Worm (Caenorhabditis elegans) whole organism, young adult: ENCODE measurements around the gene kin-20.

Experiments
- B0019.2 ChIP-seq: fragments of 200-800 bp; sonication (Bioruptor generic); conservative IDR thresholded peaks from 2 replicates; pipeline ENCODE4 v1.3.6; 2022; ENCODE audit warnings: missing genetic modification reagents, missing genetic modification characterization, missing compliant biosample characterization
- B0035.1 ChIP-seq: sonication (generic microtip); optimal IDR thresholded peaks from 2 replicates; lab custom pipeline; 2016; ENCODE audit warnings: missing genetic modification characterization, mild to moderate bottlenecking, missing compliant biosample characterization, missing genotype, missing genetic modification reagents
- C17E4.6 ChIP-seq: fragments of 200-800 bp; sonication (Bioruptor generic); IDR thresholded peaks from 2 replicates; pipeline ENCODE4 v1.3.6; 2022; ENCODE audit warnings: missing genetic modification reagents, missing genetic modification characterization, missing compliant biosample characterization
- D2030.7 ChIP-seq: fragments of 200-800 bp; sonication (Bioruptor generic); IDR thresholded peaks from 2 replicates; pipeline ENCODE4 v1.3.6; 2022; ENCODE audit warnings: missing genetic modification reagents, missing genetic modification characterization, missing compliant biosample characterization
- F39B2.1 ChIP-seq: fragments of 200-800 bp; sonication (Bioruptor generic); IDR thresholded peaks from 2 replicates; pipeline ENCODE4 v1.3.6; 2022; ENCODE audit warnings: missing genetic modification reagents, missing genetic modification characterization, missing compliant biosample characterization
- F49E8.2 ChIP-seq: sonication (generic microtip); optimal IDR thresholded peaks from 3 replicates; lab custom pipeline; 2017; ENCODE audit warnings: missing genetic modification characterization, mild to moderate bottlenecking, missing compliant biosample characterization, antibody characterized with exemption, moderate library complexity; ENCODE audit not compliant: insufficient read depth
- F52B5.7 ChIP-seq: sonication (generic microtip); optimal IDR thresholded peaks from 2 replicates; lab custom pipeline; 2016; ENCODE audit warnings: mild to moderate bottlenecking, missing genetic modification characterization, missing compliant biosample characterization
- Y53F4B.3 ChIP-seq: fragments of 200-800 bp; sonication (Bioruptor generic); IDR thresholded peaks from 2 replicates; pipeline ENCODE4 v1.3.6; 2022; ENCODE audit warnings: missing genetic modification reagents, missing genetic modification characterization, missing compliant biosample characterization
- Y56A3A.18 ChIP-seq: fragments of 200-800 bp; sonication (Bioruptor generic); IDR thresholded peaks from 2 replicates; pipeline ENCODE4 v1.3.6; 2022; ENCODE audit warnings: missing genetic modification reagents, missing genetic modification characterization, missing compliant biosample characterization
- Y67H2A.10 ChIP-seq: fragments of 200-800 bp; sonication (Bioruptor generic); conservative IDR thresholded peaks from 2 replicates; pipeline ENCODE4 v1.3.6; 2022; ENCODE audit warnings: missing genetic modification reagents, missing genetic modification characterization, missing compliant biosample characterization
- Y79H2A.3 ChIP-seq: fragments of 200-800 bp; sonication (Bioruptor generic); conservative IDR thresholded peaks from 2 replicates; pipeline ENCODE4 v1.3.6; 2022; ENCODE audit warnings: missing genetic modification reagents, missing genetic modification characterization, missing compliant biosample characterization
- athp-1 ChIP-seq: sonication (generic microtip); optimal IDR thresholded peaks from 2 replicates; lab custom pipeline; 2017; ENCODE audit warnings: mild to moderate bottlenecking, missing genetic modification characterization, missing compliant biosample characterization
- attf-3 ChIP-seq: fragments of 200-800 bp; sonication (Bioruptor generic); conservative IDR thresholded peaks from 2 replicates; pipeline ENCODE4 v1.3.6; 2022; ENCODE audit warnings: missing genetic modification reagents, missing genetic modification characterization, missing compliant biosample characterization
- ceh-58 ChIP-seq: fragments of 200-800 bp; sonication (Bioruptor generic); IDR thresholded peaks from 2 replicates; pipeline ENCODE4 v1.3.6; 2022; ENCODE audit warnings: missing genetic modification characterization, missing compliant biosample characterization
- ceh-79 ChIP-seq: sonication (generic microtip); optimal IDR thresholded peaks from 2 replicates; lab custom pipeline; 2017; ENCODE audit warnings: mild to moderate bottlenecking, missing genetic modification characterization, missing compliant biosample characterization
- chd-7 ChIP-seq: sonication (generic microtip); optimal IDR thresholded peaks from 2 replicates; lab custom pipeline; 2016; ENCODE audit warnings: mild to moderate bottlenecking, missing genetic modification characterization, moderate library complexity, missing compliant biosample characterization
- die-1 ChIP-seq: sonication (generic microtip); optimal IDR thresholded peaks from 2 replicates; lab custom pipeline; 2016; ENCODE audit warnings: missing genotype, mild to moderate bottlenecking, missing genetic modification characterization, missing compliant biosample characterization
- egl-18 ChIP-seq: fragments of 200-800 bp; sonication (Bioruptor generic); IDR thresholded peaks from 2 replicates; pipeline ENCODE4 v1.3.6; 2022; ENCODE audit warnings: missing genetic modification reagents, missing genetic modification characterization, missing compliant biosample characterization
- gei-17 ChIP-seq: fragments of 200-800 bp; sonication (Bioruptor generic); optimal IDR thresholded peaks from 2 replicates; lab custom pipeline; 2018; ENCODE audit warnings: mild to moderate bottlenecking, missing genetic modification characterization, missing compliant biosample characterization
- hlh-12 ChIP-seq: sonication (generic microtip); optimal IDR thresholded peaks from 2 replicates; lab custom pipeline; 2016; ENCODE audit warnings: missing genetic modification characterization, missing compliant biosample characterization
- hlh-26 ChIP-seq: fragments of 200-800 bp; sonication (Bioruptor generic); conservative IDR thresholded peaks from 2 replicates; pipeline ENCODE4 v1.3.6; 2022; ENCODE audit warnings: missing genetic modification reagents, missing genetic modification characterization, missing compliant biosample characterization
- hrde-1 ChIP-seq: sonication (generic microtip); optimal IDR thresholded peaks from 2 replicates; lab custom pipeline; 2016; ENCODE audit warnings: missing genetic modification characterization, mild to moderate bottlenecking, missing compliant biosample characterization, moderate library complexity, missing genotype, missing genetic modification reagents, borderline replicate concordance
- hsf-1 ChIP-seq: fragments of 200-800 bp; sonication (Bioruptor generic); IDR thresholded peaks from 2 replicates; pipeline ENCODE4 v1.3.6; 2022; ENCODE audit warnings: missing genetic modification reagents, missing genetic modification characterization, missing compliant biosample characterization
- madf-3 ChIP-seq: fragments of 200-800 bp; sonication (Bioruptor generic); IDR thresholded peaks from 2 replicates; pipeline ENCODE4 v1.3.6; 2022; ENCODE audit warnings: missing genetic modification reagents, missing genetic modification characterization, missing compliant biosample characterization
- mes-4 ChIP-seq: sonication (generic microtip); optimal IDR thresholded peaks from 2 replicates; lab custom pipeline; 2016; ENCODE audit warnings: missing genotype, missing genetic modification characterization, missing compliant biosample characterization
- nhr-120 ChIP-seq: fragments of 200-800 bp; sonication (Bioruptor generic); IDR thresholded peaks from 2 replicates; pipeline ENCODE4 v1.3.6; 2022; ENCODE audit warnings: missing genetic modification characterization, missing compliant biosample characterization
- nhr-179 ChIP-seq: sonication (generic microtip); optimal IDR thresholded peaks from 2 replicates; lab custom pipeline; 2016; ENCODE audit warnings: mild to moderate bottlenecking, missing genetic modification characterization, missing compliant biosample characterization
- nhr-80 ChIP-seq: sonication (generic microtip); optimal IDR thresholded peaks from 2 replicates; lab custom pipeline; 2016; ENCODE audit warnings: missing genetic modification characterization, missing compliant biosample characterization
- sdz-38 ChIP-seq: sonication (generic microtip); optimal IDR thresholded peaks from 2 replicates; lab custom pipeline; 2016; ENCODE audit warnings: missing genotype, missing genetic modification characterization, missing compliant biosample characterization
- sea-2 ChIP-seq: fragments of 200-800 bp; sonication (Bioruptor generic); IDR thresholded peaks from 2 replicates; pipeline ENCODE4 v1.3.6; 2022; ENCODE audit warnings: missing genetic modification characterization, missing compliant biosample characterization
- snpc-1.3 ChIP-seq: sonication (generic microtip); optimal IDR thresholded peaks from 2 replicates; lab custom pipeline; 2017; ENCODE audit warnings: missing genetic modification characterization, mild to moderate bottlenecking, missing compliant biosample characterization, antibody characterized with exemption, moderate library complexity, missing genotype, missing genetic modification reagents; ENCODE audit not compliant: insufficient read depth
- sptf-2 ChIP-seq: fragments of 200-800 bp; sonication (Bioruptor generic); optimal IDR thresholded peaks from 2 replicates; lab custom pipeline; 2018; ENCODE audit warnings: mild to moderate bottlenecking, missing genetic modification characterization, missing compliant biosample characterization
- xnd-1 ChIP-seq: sonication (generic microtip); optimal IDR thresholded peaks from 2 replicates; lab custom pipeline; 2016; ENCODE audit warnings: missing genotype, missing genetic modification reagents, missing genetic modification characterization, missing compliant biosample characterization
- zfh-2 ChIP-seq: fragments of 200-800 bp; sonication (Bioruptor generic); conservative IDR thresholded peaks from 2 replicates; pipeline ENCODE4 v1.3.6; 2022; ENCODE audit warnings: missing genetic modification reagents, missing genetic modification characterization, missing compliant biosample characterization
- zim-3 ChIP-seq: sonication (generic microtip); optimal IDR thresholded peaks from 2 replicates; lab custom pipeline; 2017; ENCODE audit warnings: mild to moderate bottlenecking, missing genetic modification characterization, moderate library complexity, missing compliant biosample characterization
- ztf-25 ChIP-seq: fragments of 200-800 bp; sonication (Bioruptor generic); IDR thresholded peaks from 2 replicates; pipeline ENCODE4 v1.3.6; 2022; ENCODE audit warnings: missing genetic modification reagents, missing genetic modification characterization, missing compliant biosample characterization
- ztf-3 ChIP-seq: fragments of 200-800 bp; sonication (Bioruptor generic); optimal IDR thresholded peaks from 2 replicates; lab custom pipeline; 2018; ENCODE audit warnings: mild to moderate bottlenecking, missing genetic modification characterization, missing compliant biosample characterization
- ztf-6 ChIP-seq: fragments of 200-800 bp; sonication (Bioruptor generic); IDR thresholded peaks from 2 replicates; pipeline ENCODE4 v1.3.6; 2022; ENCODE audit warnings: missing genetic modification reagents, missing genetic modification characterization, missing compliant biosample characterization

The kin-20 gene

ce11 chrX:15262875-15263274 lies 14.7 kb downstream of the kin-20 start:
- TF ChIP-seq ceh-58 (GFP tag; lab: Robert Waterston, UW) (no peak), mes-4 (tag; lab: Kevin White, UChicago) (no peak), ztf-6 (GFP tag; lab: Robert Waterston, UW) (no peak), B0019.2 (no peak), gei-17 (GFP tag; lab: Kevin White, UChicago) (no peak), chd-7 (tag; lab: Kevin White, UChicago) (no peak), die-1 (no peak), hlh-26 (GFP tag; lab: Robert Waterston, UW) (no peak), attf-3 (GFP tag; lab: Robert Waterston, UW) (no peak), zfh-2 (GFP tag; lab: Robert Waterston, UW) (no peak), nhr-120 (GFP tag; lab: Robert Waterston, UW) (no peak), hrde-1 (tag; lab: Kevin White, UChicago) (no peak)

ce11 chrX:15262423-15262822 lies 15.1 kb downstream of the kin-20 start, which contains the start of gene F46F2.5:
Gene F46F2.5 (plus strand): TSS chrX:15262723.
- no peak for TF ChIP-seq Y56A3A.18
- TF ChIP-seq egl-18 (GFP tag; lab: Robert Waterston, UW), result no peak
- no peak for TF ChIP-seq B0035.1
- TF ChIP-seq C17E4.6 (GFP tag; lab: Robert Waterston, UW), result no peak
- TF ChIP-seq nhr-179, result no peak
- no peak for TF ChIP-seq F39B2.1 (GFP tag; lab: Robert Waterston, UW)
- TF ChIP-seq ztf-3, result no peak
- TF ChIP-seq Y79H2A.3 (GFP tag; lab: Robert Waterston, UW), result no peak
- no peak for TF ChIP-seq sptf-2 (GFP tag; lab: Kevin White, UChicago)
- TF ChIP-seq ztf-25 (GFP tag; lab: Robert Waterston, UW), result no peak
- no peak for TF ChIP-seq snpc-1.3 (tag; lab: Kevin White, UChicago)
- no peak for TF ChIP-seq F52B5.7 (tag; lab: Kevin White, UChicago)
- no peak for TF ChIP-seq ceh-79 (tag; lab: Kevin White, UChicago)
- TF ChIP-seq athp-1 (tag; lab: Kevin White, UChicago), result no peak

- TF ChIP-seq zfh-2 (GFP tag; lab: Robert Waterston, UW) (peak; percentile 68), hlh-12 (tag; lab: Kevin White, UChicago) (no peak)
- TF ChIP-seq, all 124 proteins: peak for 1
Observed at ce11 chrX:15259947-15260687, 17.4 kb downstream of the kin-20 start, which contains the start of gene F46F2.3. Gene F46F2.3 (minus strand): TSS chrX:15260287.

- TF ChIP-seq zim-3 (tag; lab: Kevin White, UChicago), result no peak
- TF ChIP-seq sea-2 (GFP tag; lab: Robert Waterston, UW), result no peak
- TF ChIP-seq ztf-3, result no peak
- TF ChIP-seq sdz-38 (tag; lab: Kevin White, UChicago), result no peak
- TF ChIP-seq F49E8.2 (tag; lab: Kevin White, UChicago), result no peak
- TF ChIP-seq xnd-1, result no peak
- no peak for TF ChIP-seq Y67H2A.10 (GFP tag; lab: Robert Waterston, UW)
- TF ChIP-seq Y53F4B.3 (GFP tag; lab: Robert Waterston, UW), result no peak
- TF ChIP-seq nhr-80, result peak; percentile 5
- TF ChIP-seq hsf-1, result no peak
- TF ChIP-seq D2030.7, result no peak
- TF ChIP-seq madf-3 (GFP tag; lab: Robert Waterston, UW), result 0 out of 2 replicates have a peak, but pooled peaks have one; percentile 32
Observed at ce11 chrX:15246595-15246994, 31.0 kb downstream of the kin-20 start.
